Fruit fly (Drosophila melanogaster) whole organism, wandering third instar larva: ENCODE results near the gene CG33932.

ENCODE experiments used
- CG32264 ChIP-seq: fragments of 200-800 bp; sonication (Bioruptor generic); optimal IDR thresholded peaks from 2 replicates; lab custom pipeline; 2016; ENCODE audit warnings: missing biosample characterization, missing genetic modification characterization
- CG9705 ChIP-seq: fragments of 200-800 bp; sonication (Bioruptor generic); optimal IDR thresholded peaks from 2 replicates; lab custom pipeline; 2018; ENCODE audit warnings: missing biosample characterization, mild to moderate bottlenecking, missing genetic modification characterization
- CrebA ChIP-seq: fragments of 200-800 bp; sonication (Bioruptor generic); optimal IDR thresholded peaks from 2 replicates; lab custom pipeline; 2016; ENCODE audit warnings: missing biosample characterization, mild to moderate bottlenecking, missing genetic modification characterization, borderline replicate concordance
- Dif ChIP-seq: fragments of 200-275, 200-300 bp; sonication (Bioruptor generic); optimal IDR thresholded peaks from 2 replicates; lab custom pipeline; 2018; ENCODE audit warnings: missing biosample characterization, missing genetic modification characterization; ENCODE audit not compliant: partially characterized antibody
- GATAd ChIP-seq: sonication (Bioruptor generic); optimal IDR thresholded peaks from 2 replicates; lab custom pipeline; 2016; ENCODE audit warnings: missing biosample characterization, missing genetic modification characterization
- HLH106 ChIP-seq: fragments of 200-800 bp; optimal IDR thresholded peaks from 3 replicates; lab custom pipeline; 2019; ENCODE audit warnings: missing biosample characterization, mild to moderate bottlenecking, missing genetic modification characterization, moderate library complexity
- Hnf4 ChIP-seq: fragments of 200-800 bp; sonication (Bioruptor generic); optimal IDR thresholded peaks from 2 replicates; lab custom pipeline; 2016; ENCODE audit warnings: missing biosample characterization, mild to moderate bottlenecking, missing genetic modification characterization
- Hr78 ChIP-seq: fragments of >200 bp; optimal IDR thresholded peaks from 2 replicates; lab custom pipeline; 2017; ENCODE audit warnings: missing biosample characterization, missing genetic modification characterization
- Hr83 ChIP-seq: fragments of 200-300 bp; sonication (Bioruptor generic); optimal IDR thresholded peaks from 2 replicates; lab custom pipeline; 2016; ENCODE audit warnings: missing biosample characterization, mild to moderate bottlenecking, missing genetic modification characterization, moderate library complexity; ENCODE audit not compliant: poor library complexity, severe bottlenecking
- Mio ChIP-seq: sonication (Bioruptor generic); optimal IDR thresholded peaks from 2 replicates; lab custom pipeline; 2016; ENCODE audit warnings: missing biosample characterization, missing genetic modification characterization
- Myc ChIP-seq: fragments of >200 bp; optimal IDR thresholded peaks from 2 replicates; lab custom pipeline; 2017
- OdsH ChIP-seq: fragments of 200-800 bp; sonication (Bioruptor generic); optimal IDR thresholded peaks from 2 replicates; lab custom pipeline; 2016; ENCODE audit warnings: missing biosample characterization, mild to moderate bottlenecking, missing genetic modification characterization
- Rel ChIP-seq, 2 experiments: fragments of 200-800 bp; sonication (Bioruptor generic) in 1 of 2; optimal IDR thresholded peaks; 2 replicates in 1 of 2; 3 replicates in 1 of 2; lab custom pipeline; 2016 to 2019; ENCODE audit warnings: mild to moderate bottlenecking in 2 of 2, missing biosample characterization in 2 of 2, missing genetic modification characterization in 2 of 2, moderate library complexity in 1 of 2
- Sp1 ChIP-seq: fragments of 200-800 bp; sonication (Bioruptor generic); optimal IDR thresholded peaks from 3 replicates; lab custom pipeline; 2019; ENCODE audit warnings: missing biosample characterization, mild to moderate bottlenecking, missing genetic modification characterization, moderate library complexity
- Vsx2 ChIP-seq: fragments of 200-300, 225-300 bp; sonication (Bioruptor generic); optimal IDR thresholded peaks from 2 replicates; lab custom pipeline; 2018; ENCODE audit warnings: missing biosample characterization, missing genetic modification characterization; ENCODE audit not compliant: partially characterized antibody
- br ChIP-seq: fragments of 200-800 bp; sonication (Bioruptor generic); optimal IDR thresholded peaks from 2 replicates; lab custom pipeline; 2016; ENCODE audit warnings: missing biosample characterization, missing genetic modification characterization
- dl ChIP-seq, 2 experiments: fragments of 175-275, 200-275 bp in 1 of 2; fragments of 200-275 bp in 1 of 2; sonication (Bioruptor generic); optimal IDR thresholded peaks; lab custom pipeline; 2018; ENCODE audit warnings: mild to moderate bottlenecking in 2 of 2, missing biosample characterization in 2 of 2, missing genetic modification characterization in 2 of 2, moderate library complexity in 2 of 2; ENCODE audit not compliant: partially characterized antibody in 2 of 2, insufficient read depth in 1 of 2
- dsf ChIP-seq: sonication (Bioruptor generic); optimal IDR thresholded peaks from 2 replicates; lab custom pipeline; 2016; ENCODE audit warnings: missing biosample characterization, missing genetic modification characterization, borderline replicate concordance
- ey ChIP-seq: fragments of 200-800 bp; sonication (Bioruptor generic); optimal IDR thresholded peaks from 2 replicates; lab custom pipeline; 2016; ENCODE audit warnings: missing biosample characterization, missing genetic modification characterization
- foxo ChIP-seq, 2 experiments: fragments of 200-800 bp; sonication (Bioruptor generic); optimal IDR thresholded peaks; 2 replicates in 1 of 2; 3 replicates in 1 of 2; lab custom pipeline; 2016 to 2017; ENCODE audit warnings: missing biosample characterization in 2 of 2, missing genetic modification characterization in 2 of 2
- fru ChIP-seq: fragments of 200-800 bp; sonication (Bioruptor generic); optimal IDR thresholded peaks from 3 replicates; lab custom pipeline; 2016; ENCODE audit warnings: missing biosample characterization, mild to moderate bottlenecking, missing genetic modification characterization
- h ChIP-seq: fragments of 200-800 bp; sonication (Bioruptor generic); optimal IDR thresholded peaks from 3 replicates; lab custom pipeline; 2016; ENCODE audit warnings: missing biosample characterization, mild to moderate bottlenecking, missing genetic modification characterization
- lola ChIP-seq: fragments of >200 bp; optimal IDR thresholded peaks from 2 replicates; lab custom pipeline; 2017; ENCODE audit warnings: missing biosample characterization, missing genetic modification characterization
- pan ChIP-seq: fragments of >200 bp; optimal IDR thresholded peaks from 2 replicates; lab custom pipeline; 2017
- psq ChIP-seq: fragments of 200-800 bp; sonication (Bioruptor generic); optimal IDR thresholded peaks from 3 replicates; lab custom pipeline; 2017; ENCODE audit warnings: missing biosample characterization, mild to moderate bottlenecking, missing genetic modification characterization, moderate library complexity
- rgr ChIP-seq: fragments of 200-800 bp; sonication (Bioruptor generic); optimal IDR thresholded peaks from 3 replicates; lab custom pipeline; 2016; ENCODE audit warnings: missing biosample characterization, mild to moderate bottlenecking, missing genetic modification characterization
- sv ChIP-seq: fragments of 200-800 bp; sonication (Bioruptor generic); optimal IDR thresholded peaks from 3 replicates; lab custom pipeline; 2016; ENCODE audit warnings: missing biosample characterization, missing genetic modification characterization
- tai ChIP-seq: sonication (Bioruptor generic); optimal IDR thresholded peaks from 2 replicates; lab custom pipeline; 2016; ENCODE audit warnings: missing biosample characterization, missing genetic modification characterization
- usp ChIP-seq: fragments of >200 bp; optimal IDR thresholded peaks from 2 replicates; lab custom pipeline; 2017; ENCODE audit warnings: missing biosample characterization, missing genetic modification characterization

CG33932 gene

DNA sequence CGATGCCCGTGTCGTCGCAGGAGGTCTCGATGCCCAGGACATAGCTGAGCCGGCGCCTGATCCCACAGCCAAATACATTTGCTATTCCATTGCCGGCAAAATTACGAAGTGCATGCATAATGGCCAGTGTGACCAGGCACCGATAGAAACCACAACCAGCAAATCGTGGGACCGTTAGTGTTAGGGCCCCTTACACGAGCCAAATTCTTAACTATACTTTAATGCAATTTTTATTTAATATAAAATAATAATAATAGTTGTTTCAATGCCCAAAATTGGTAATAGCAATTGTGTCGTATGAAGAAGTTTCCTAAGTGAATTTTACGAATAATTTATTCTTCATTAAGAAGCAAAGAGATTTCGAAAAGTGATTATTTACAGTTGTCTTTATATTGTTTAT is 42.6 kb upstream of the CG33932 start, which contains the start of gene Tcs4:
TSS of gene Tcs4 (minus strand) at position 145 of the 400 bp plus-strand sequence.
- TF ChIP-seq Mio (GFP tag; lab: Kevin White, UChicago) (no peak), h (GFP tag; lab: Kevin White, UChicago) (no peak), Hr78 (GFP tag; lab: Kevin White, UChicago) (no peak), HLH106 (tag; lab: Kevin White, UChicago) (peak; percentile 29), Hnf4 (no peak), Sp1 (GFP tag; lab: Kevin White, UChicago) (peak; percentile 0), fru (GFP tag; lab: Kevin White, UChicago) (no peak), CG9705 (GFP tag; lab: Kevin White, UChicago) (no peak), usp (GFP tag; lab: Kevin White, UChicago) (no peak), sv (no peak), GATAd (GFP tag; lab: Kevin White, UChicago) (no peak), Dif (GFP tag; lab: Kevin White, UChicago) (peak; percentile 97), dsf (GFP tag; lab: Kevin White, UChicago) (no peak), rgr (GFP tag; lab: Kevin White, UChicago) (peak; percentile 18), dl (GFP tag; optimal IDR thresholded peaks at IDR 0.05; lab: Kevin White, UChicago; ENCODE audit: insufficient read depth in 1 of 2, partially characterized antibody in 2 of 2) (peak in 1 of 2 experiments; percentile 4), Vsx2 (GFP tag; lab: Kevin White, UChicago) (no peak), lola (GFP tag; lab: Kevin White, UChicago) (no peak), Myc (lab: Kevin White, UChicago) (no peak), Hr83 (GFP tag; lab: Kevin White, UChicago) (no peak), pan (lab: Kevin White, UChicago) (no peak), tai (GFP tag; lab: Kevin White, UChicago) (no peak), CG32264 (GFP tag; lab: Kevin White, UChicago) (no peak), foxo (GFP tag; optimal IDR thresholded peaks at IDR 0.05; lab: Kevin White, UChicago) (no peak), ey (GFP tag; lab: Kevin White, UChicago) (no peak), psq (GFP tag; lab: Kevin White, UChicago) (no peak)
- TF ChIP-seq, all 38 proteins: peak for 5

DNA sequence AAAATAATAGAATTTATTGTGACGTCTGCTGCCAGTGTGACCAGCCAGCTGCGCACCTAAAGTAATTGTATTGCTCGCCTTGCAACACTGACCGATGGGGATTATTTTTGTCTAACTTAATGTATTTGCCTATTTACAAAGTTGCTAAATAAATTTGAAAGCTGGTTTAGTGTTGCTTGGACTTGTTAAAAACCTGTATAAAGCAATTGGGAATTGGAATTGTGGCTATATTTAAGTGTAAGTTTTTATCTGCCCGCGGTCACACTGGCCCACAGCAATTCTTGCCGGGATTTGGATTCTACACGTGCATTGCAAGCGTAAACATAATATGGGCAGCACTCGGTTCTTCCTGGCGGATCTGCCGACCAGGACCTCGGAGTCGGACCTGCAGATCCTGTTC is 40.1 kb upstream of the CG33932 start, which contains the start of the genes CG14230 and CG14232:
TSS of gene CG14230 (plus strand) at position 94 of the 400 bp plus-strand sequence.
TSS of gene CG14232 (minus strand) at position 177 of the 400 bp plus-strand sequence.
- TF ChIP-seq Myc (lab: Kevin White, UChicago) (peak; percentile 35), fru (GFP tag; lab: Kevin White, UChicago) (peak; percentile 52), dsf (GFP tag; lab: Kevin White, UChicago) (no peak), Sp1 (GFP tag; lab: Kevin White, UChicago) (peak; percentile 5), psq (GFP tag; lab: Kevin White, UChicago) (no peak), Rel (GFP tag; optimal IDR thresholded peaks at IDR 0.05; lab: Kevin White, UChicago) (no peak), Rel (tag; optimal IDR thresholded peaks at IDR 0.05; lab: Kevin White, UChicago) (peak; percentile 81), rgr (GFP tag; lab: Kevin White, UChicago) (peak; percentile 23)

DNA sequence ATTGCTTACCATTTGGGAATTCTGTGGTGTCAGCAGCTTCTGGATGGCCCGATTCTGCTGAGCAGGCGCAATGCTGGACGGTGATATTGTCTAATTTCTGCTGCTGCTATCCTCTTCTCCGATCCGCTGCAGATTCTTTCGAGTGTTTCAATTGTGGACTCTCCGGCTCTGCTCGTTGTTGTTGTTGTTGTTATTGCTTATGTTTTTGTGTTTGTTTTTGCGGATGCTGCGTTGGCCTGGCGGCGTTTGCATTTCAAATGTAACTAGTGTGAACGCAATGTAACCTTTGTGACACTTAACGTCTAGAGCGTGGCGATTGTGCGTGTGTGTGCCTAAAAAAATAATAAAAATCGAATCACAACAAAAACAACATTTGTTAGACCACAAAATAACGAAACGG is 32.3 kb upstream of the CG33932 start:
- no peak for TF ChIP-seq CrebA
- TF ChIP-seq br (GFP tag; lab: Kevin White, UChicago), result no peak
- no peak for TF ChIP-seq rgr (GFP tag; lab: Kevin White, UChicago)
- TF ChIP-seq ey (GFP tag; lab: Kevin White, UChicago), result no peak
- no peak for TF ChIP-seq sv

DNA sequence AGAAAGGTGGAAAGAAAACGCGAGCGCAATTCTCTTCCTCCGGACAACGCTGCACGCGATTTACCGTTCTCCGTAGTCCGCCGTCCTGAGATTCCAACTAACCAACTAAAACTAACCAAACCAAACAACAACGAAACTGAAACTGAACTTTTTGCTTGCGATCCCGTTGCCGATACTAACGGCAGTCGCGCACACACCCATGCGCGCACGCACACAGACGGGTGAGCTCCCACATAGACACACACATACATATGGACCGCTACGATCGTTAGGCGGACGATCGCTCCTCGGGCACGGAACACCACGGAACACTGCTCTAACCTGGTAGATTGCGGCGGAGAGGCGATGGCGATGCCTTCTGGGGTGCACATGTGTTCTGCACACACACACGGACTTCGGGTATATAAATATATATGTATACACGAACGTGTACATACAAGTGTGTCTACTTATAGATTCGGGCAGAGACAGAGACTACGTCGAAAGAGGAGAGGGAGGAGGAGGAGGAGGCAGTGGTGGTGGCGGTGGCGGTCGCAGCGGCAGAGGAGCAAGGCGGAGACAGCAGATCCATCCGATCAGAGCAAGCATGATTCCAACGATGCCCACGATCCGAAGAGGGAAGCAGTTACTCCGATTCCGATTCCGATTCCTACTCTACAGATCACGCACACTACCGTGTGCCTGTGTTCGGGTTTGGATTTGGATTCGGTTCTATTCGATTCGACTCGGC is 31.2 kb upstream of the CG33932 start, which contains the start of gene meso18E:
TSS of gene meso18E (minus strand) at position 148 of the 730 bp plus-strand sequence.
- no peak for TF ChIP-seq dl (GFP tag; optimal IDR thresholded peaks at IDR 0.05; lab: Kevin White, UChicago; ENCODE audit: insufficient read depth in 1 of 2, partially characterized antibody in 2 of 2)
- TF ChIP-seq OdsH, result no peak
- no peak for TF ChIP-seq fru (GFP tag; lab: Kevin White, UChicago)
- TF ChIP-seq HLH106 (tag; lab: Kevin White, UChicago), result no peak
